Worm (Caenorhabditis elegans): ENCODE measurements around the gene mop-25.1.

mop-25.1 gene

ce11 chrX:4008922-4009321, 3.1 kb upstream of the mop-25.1 start (continued):
- TF ChIP-seq ces-1 (GFP tag; optimal IDR thresholded peaks at IDR 0.05) = no peak

- TF ChIP-seq ceh-44 (GFP tag; IDR thresholded peaks at IDR 0.05) (no peak), gei-8 (GFP tag; optimal IDR thresholded peaks at IDR 0.05) (no peak), unc-62 (GFP tag; optimal IDR thresholded peaks at IDR 0.05 in 1 of 2) (peak in 1 of 2 experiments; percentile 53), unc-62 (tag; optimal IDR thresholded peaks at IDR 0.05) (no peak)
Observed at ce11 chrX:4010383-4010782, 1.6 kb upstream of the mop-25.1 start.

ce11 chrX:4016113-4016512, 4.1 kb downstream of the mop-25.1 start, which contains the start of gene hrg-1:
TSS of gene hrg-1 (minus strand) at chrX:4016221.
- peak; percentile 64 for TF ChIP-seq rbr-2 (tag; optimal IDR thresholded peaks at IDR 0.05)
- peak; percentile 28 to 70 for TF ChIP-seq lsy-2 (tag; optimal IDR thresholded peaks at IDR 0.05)
- TF ChIP-seq snpc-4 (tag; optimal IDR thresholded peaks at IDR 0.05) = no peak
- no peak for TF ChIP-seq lin-29 (GFP tag; IDR thresholded peaks at IDR 0.05)
- TF ChIP-seq Y75B8A.6 (GFP tag; IDR thresholded peaks at IDR 0.05) = no peak
- TF ChIP-seq daf-12 (tag; optimal IDR thresholded peaks at IDR 0.05) = no peak
- no peak for TF ChIP-seq php-3 (GFP tag; IDR thresholded peaks at IDR 0.05)
- TF ChIP-seq aly-2 (tag; optimal IDR thresholded peaks at IDR 0.05) = no peak
- no peak for TF ChIP-seq sdz-12 (GFP tag; optimal IDR thresholded peaks at IDR 0.05)
- TF ChIP-seq nhr-42 (GFP tag; IDR thresholded peaks at IDR 0.05) = no peak
- no peak for TF ChIP-seq zip-2 (tag; optimal IDR thresholded peaks at IDR 0.05)
- TF ChIP-seq mep-1 (tag; optimal IDR thresholded peaks at IDR 0.05) = peak; percentile 84
- no peak for TF ChIP-seq jun-1 (tag; optimal IDR thresholded peaks at IDR 0.05)
- no peak for TF ChIP-seq tra-1 (GFP tag; IDR thresholded peaks at IDR 0.05)
- no peak for TF ChIP-seq unc-130 (GFP tag; optimal IDR thresholded peaks at IDR 0.05)
- TF ChIP-seq lin-15B (tag; optimal IDR thresholded peaks at IDR 0.05) = no peak
- TF ChIP-seq D1046.2 (GFP tag; IDR thresholded peaks at IDR 0.05) = no peak
- TF ChIP-seq aha-1 (tag) = peak; percentile 98
- no peak for TF ChIP-seq zip-11 (GFP tag; IDR thresholded peaks at IDR 0.05)
- peak; percentile 57 for TF ChIP-seq mes-2 (tag; optimal IDR thresholded peaks at IDR 0.05; ENCODE audit: poor library complexity, severe bottlenecking)
- no peak for TF ChIP-seq mxl-2 (GFP tag; conservative IDR thresholded peaks at IDR 0.05)
- TF ChIP-seq attf-4 (tag; optimal IDR thresholded peaks at IDR 0.05) = no peak
- TF ChIP-seq hif-1 (tag; optimal IDR thresholded peaks at IDR 0.05) = peak in 1 of 2 experiments; percentile 40
- TF ChIP-seq dmd-8 (GFP tag; IDR thresholded peaks at IDR 0.05) = no peak
- no peak for TF ChIP-seq F49E8.2 (tag; optimal IDR thresholded peaks at IDR 0.05; ENCODE audit: borderline replicate concordance)
- TF ChIP-seq zag-1 (tag; optimal IDR thresholded peaks at IDR 0.05) = no peak
- TF ChIP-seq unc-39 (tag; optimal IDR thresholded peaks at IDR 0.05) = no peak
- TF ChIP-seq fkh-10 (GFP tag; optimal IDR thresholded peaks at IDR 0.05) = peak; percentile 79
- peak; percentile 31 for TF ChIP-seq nhr-25 (tag; optimal IDR thresholded peaks at IDR 0.05; ENCODE audit: borderline replicate concordance, insufficient read depth)
- no peak for TF ChIP-seq lin-39 (tag; optimal IDR thresholded peaks at IDR 0.05)
- peak; percentile 27; the same call in 1 of the 2 replicates for TF ChIP-seq ceh-20 (GFP tag; IDR thresholded peaks at IDR 0.05)
- TF ChIP-seq F37D6.2 (tag; optimal IDR thresholded peaks at IDR 0.05) = peak; percentile 38
- TF ChIP-seq nhr-48 (tag; optimal IDR thresholded peaks at IDR 0.05) = peak; percentile 60
- TF ChIP-seq ces-1 (GFP tag; optimal IDR thresholded peaks at IDR 0.05) = peak; percentile 40
- no peak for TF ChIP-seq ztf-11 (tag; optimal IDR thresholded peaks at IDR 0.05)
- no peak for TF ChIP-seq spr-3 (GFP tag; optimal IDR thresholded peaks at IDR 0.05)
- TF ChIP-seq mxl-3 (GFP tag; optimal IDR thresholded peaks at IDR 0.05) = peak; percentile 65
- TF ChIP-seq tag-97 (GFP tag; IDR thresholded peaks at IDR 0.05) = no peak
- TF ChIP-seq hlh-30 (tag; optimal IDR thresholded peaks at IDR 0.05; ENCODE audit: insufficient read depth) = peak; percentile 89
- TF ChIP-seq lin-38 (GFP tag; IDR thresholded peaks at IDR 0.05) = no peak; the same call in 1 of the 2 replicates
- TF ChIP-seq lin-13 (GFP tag; optimal IDR thresholded peaks at IDR 0.05) = peak; percentile 8
- TF ChIP-seq nhr-28 (tag; optimal IDR thresholded peaks at IDR 0.05) = peak; percentile 97
- TF ChIP-seq T26A8.4 (GFP tag; IDR thresholded peaks at IDR 0.05) = no peak
- peak; percentile 78 for TF ChIP-seq hmg-1.1 (GFP tag; IDR thresholded peaks at IDR 0.05)
- no peak for TF ChIP-seq T20F7.1 (GFP tag; optimal IDR thresholded peaks at IDR 0.05)

All from whole organism, L4 larva.